Fruit fly (Drosophila melanogaster) whole organism, prepupa: ENCODE results near the gene Nopp140.

Experiments used
- Blimp-1 ChIP-seq: fragments of 200-800 bp; sonication (Bioruptor generic); optimal IDR thresholded peaks from 3 replicates; lab custom pipeline; 2017; ENCODE audit warnings: missing biosample characterization, missing genetic modification characterization, mild to moderate bottlenecking, moderate library complexity, missing genetic modification reagents
- CG10669 ChIP-seq: fragments of 200-800 bp; sonication (Bioruptor generic); optimal IDR thresholded peaks from 3 replicates; lab custom pipeline; 2018; ENCODE audit warnings: missing biosample characterization, mild to moderate bottlenecking, missing genetic modification characterization, moderate library complexity
- CG11294 ChIP-seq: fragments of 200-800 bp; sonication (Bioruptor generic); IDR thresholded peaks from 2 replicates; pipeline ENCODE4 v1.3.6; 2022; ENCODE audit warnings: missing biosample characterization, missing genetic modification characterization
- CG11762 ChIP-seq: fragments of 200-800 bp; sonication (Bioruptor generic); optimal IDR thresholded peaks from 3 replicates; lab custom pipeline; 2016; ENCODE audit warnings: missing biosample characterization, missing genetic modification characterization; ENCODE audit not compliant: insufficient read depth
- CG11902 ChIP-seq: fragments of 200-800 bp; sonication (Bioruptor generic); optimal IDR thresholded peaks from 3 replicates; lab custom pipeline; 2016; ENCODE audit warnings: missing biosample characterization, missing genetic modification characterization
- CG15336 ChIP-seq: fragments of 200-800 bp; sonication (Bioruptor generic); IDR thresholded peaks from 2 replicates; pipeline ENCODE4 v1.3.6; 2022; ENCODE audit warnings: missing biosample characterization, missing genetic modification characterization
- CG3032 ChIP-seq: fragments of 200-800 bp; optimal IDR thresholded peaks from 2 replicates; lab custom pipeline; 2019; ENCODE audit warnings: missing biosample characterization, mild to moderate bottlenecking, missing genetic modification characterization, moderate library complexity
- CG31627 ChIP-seq: fragments of 200-800 bp; sonication (Bioruptor generic); optimal IDR thresholded peaks from 3 replicates; lab custom pipeline; 2016; ENCODE audit warnings: missing biosample characterization, missing genetic modification characterization
- CG32006 ChIP-seq: fragments of 200-800 bp; sonication (Bioruptor generic); optimal IDR thresholded peaks from 3 replicates; lab custom pipeline; 2017; ENCODE audit warnings: missing biosample characterization, mild to moderate bottlenecking, missing genetic modification characterization
- CG34406 ChIP-seq: fragments of 200-800 bp; sonication (Bioruptor generic); optimal IDR thresholded peaks from 3 replicates; lab custom pipeline; 2016; ENCODE audit warnings: missing biosample characterization, missing genetic modification characterization
- CG3919 ChIP-seq: fragments of 200-800 bp; sonication (Bioruptor generic); optimal IDR thresholded peaks from 3 replicates; lab custom pipeline; 2016; ENCODE audit warnings: missing biosample characterization, missing genetic modification characterization
- CG4318 ChIP-seq: fragments of 200-800 bp; sonication (Bioruptor generic); optimal IDR thresholded peaks from 3 replicates; lab custom pipeline; 2017; ENCODE audit warnings: missing biosample characterization, mild to moderate bottlenecking, missing genetic modification characterization
- CG6276 ChIP-seq: fragments of 200-800 bp; sonication (Bioruptor generic); optimal IDR thresholded peaks from 2 replicates; lab custom pipeline; 2017; ENCODE audit warnings: missing biosample characterization, mild to moderate bottlenecking, missing genetic modification characterization
- CG6792 ChIP-seq: fragments of 200-800 bp; sonication (Bioruptor generic); optimal IDR thresholded peaks from 3 replicates; lab custom pipeline; 2016; ENCODE audit warnings: missing biosample characterization, missing genetic modification characterization
- CG6808 ChIP-seq: fragments of 200-800 bp; sonication (Bioruptor generic); optimal IDR thresholded peaks from 3 replicates; lab custom pipeline; 2017; ENCODE audit warnings: missing biosample characterization, missing genetic modification characterization, mild to moderate bottlenecking, moderate library complexity, missing genetic modification reagents
- CG6854 ChIP-seq: fragments of 200-800 bp; sonication (Bioruptor generic); optimal IDR thresholded peaks from 2 replicates; lab custom pipeline; 2017; ENCODE audit warnings: missing biosample characterization, mild to moderate bottlenecking, missing genetic modification characterization
- CG7368 ChIP-seq: fragments of 200-800 bp; sonication (Bioruptor generic); optimal IDR thresholded peaks from 3 replicates; lab custom pipeline; 2016; ENCODE audit warnings: missing biosample characterization, missing genetic modification characterization
- CG8119 ChIP-seq: fragments of 200-800 bp; sonication (Bioruptor generic); IDR thresholded peaks from 3 replicates; pipeline ENCODE4 v1.3.6; 2022; ENCODE audit warnings: missing biosample characterization, missing genetic modification characterization
- CG8319 ChIP-seq: fragments of 200-800 bp; sonication (Bioruptor generic); optimal IDR thresholded peaks from 3 replicates; lab custom pipeline; 2016; ENCODE audit warnings: missing biosample characterization, missing genetic modification characterization
- CG8632 ChIP-seq: fragments of 200-800 bp; sonication (Bioruptor generic); optimal IDR thresholded peaks from 3 replicates; lab custom pipeline; 2016; ENCODE audit warnings: missing biosample characterization, missing genetic modification characterization
- CG9139 ChIP-seq: fragments of 200-800 bp; sonication (Bioruptor generic); optimal IDR thresholded peaks from 3 replicates; lab custom pipeline; 2017; ENCODE audit warnings: missing biosample characterization, mild to moderate bottlenecking, missing genetic modification characterization
- Eip78C ChIP-seq: fragments of 200-800 bp; sonication (Bioruptor generic); peaks from one replicate; lab custom pipeline; 2016; ENCODE audit warnings: missing biosample characterization, missing genetic modification characterization
- Eip93F ChIP-seq: fragments of 200-800 bp; sonication (Bioruptor generic); optimal IDR thresholded peaks from 2 replicates; lab custom pipeline; 2016; ENCODE audit warnings: missing biosample characterization, mild to moderate bottlenecking, missing genetic modification characterization
- Ets21C ChIP-seq: fragments of 200-800 bp; sonication (Bioruptor generic); optimal IDR thresholded peaks from 3 replicates; lab custom pipeline; 2016; ENCODE audit warnings: missing biosample characterization, missing genetic modification characterization
- Ets96B ChIP-seq: fragments of 200-800 bp; optimal IDR thresholded peaks from 2 replicates; lab custom pipeline; 2019; ENCODE audit warnings: missing biosample characterization, mild to moderate bottlenecking, missing genetic modification characterization, moderate library complexity
- Gug ChIP-seq: fragments of 200-800 bp; sonication (Bioruptor generic); IDR thresholded peaks from 2 replicates; pipeline ENCODE4 v1.3.6; 2022; ENCODE audit warnings: missing biosample characterization, missing genetic modification characterization
- Hr38 ChIP-seq: sonication (Bioruptor generic); optimal IDR thresholded peaks from 2 replicates; lab custom pipeline; 2016; ENCODE audit warnings: missing biosample characterization, missing genetic modification characterization
- Hr4 ChIP-seq: fragments of 200-800 bp; sonication (Bioruptor generic); optimal IDR thresholded peaks from 3 replicates; lab custom pipeline; 2016; ENCODE audit warnings: missing biosample characterization, missing genetic modification characterization
- OdsH ChIP-seq: fragments of 200-800 bp; sonication (Bioruptor generic); optimal IDR thresholded peaks from 3 replicates; lab custom pipeline; 2016; ENCODE audit warnings: missing biosample characterization, missing genetic modification characterization
- Smox ChIP-seq: fragments of 200-800 bp; sonication (Bioruptor generic); optimal IDR thresholded peaks from 3 replicates; lab custom pipeline; 2016; ENCODE audit warnings: missing biosample characterization, missing genetic modification characterization
- Sox102F ChIP-seq: fragments of 200-800 bp; sonication (Bioruptor generic); optimal IDR thresholded peaks from 2 replicates; lab custom pipeline; 2016; ENCODE audit warnings: missing biosample characterization, mild to moderate bottlenecking, missing genetic modification characterization
- Sox14 ChIP-seq: fragments of 200-800 bp; sonication (Bioruptor generic); optimal IDR thresholded peaks from 3 replicates; lab custom pipeline; 2016; ENCODE audit warnings: missing biosample characterization, missing genetic modification characterization
- Sox15 ChIP-seq: fragments of 200-800 bp; sonication (Bioruptor generic); optimal IDR thresholded peaks from 3 replicates; lab custom pipeline; 2016; ENCODE audit warnings: missing biosample characterization, missing genetic modification characterization
- achi ChIP-seq: fragments of 200-800 bp; sonication (Bioruptor generic); optimal IDR thresholded peaks from 3 replicates; lab custom pipeline; 2016; ENCODE audit warnings: missing biosample characterization, missing genetic modification characterization
- cyc ChIP-seq: fragments of 200-800 bp; sonication (Bioruptor generic); optimal IDR thresholded peaks from 3 replicates; lab custom pipeline; 2016; ENCODE audit warnings: missing biosample characterization, missing genetic modification characterization
- dac ChIP-seq: fragments of 200-800 bp; sonication (Bioruptor generic); optimal IDR thresholded peaks from 2 replicates; lab custom pipeline; 2017; ENCODE audit warnings: missing biosample characterization, mild to moderate bottlenecking, missing genetic modification characterization
- dsx ChIP-seq: fragments of 200-800 bp; optimal IDR thresholded peaks from 3 replicates; lab custom pipeline; 2019; ENCODE audit warnings: missing biosample characterization, mild to moderate bottlenecking, missing genetic modification characterization, moderate library complexity; ENCODE audit not compliant: poor library complexity, severe bottlenecking
- eg ChIP-seq: fragments of 200-800 bp; sonication (Bioruptor generic); IDR thresholded peaks from 3 replicates; pipeline ENCODE4 v1.3.6; 2022; ENCODE audit warnings: missing biosample characterization, missing genetic modification characterization
- fd59A ChIP-seq: fragments of 200-800 bp; sonication (Bioruptor generic); optimal IDR thresholded peaks from 2 replicates; lab custom pipeline; 2017; ENCODE audit warnings: missing biosample characterization, mild to moderate bottlenecking, missing genetic modification characterization, missing genetic modification reagents
- fd85E ChIP-seq: fragments of 200-800 bp; sonication (Bioruptor generic); optimal IDR thresholded peaks from 3 replicates; lab custom pipeline; 2016; ENCODE audit warnings: missing biosample characterization, missing genetic modification characterization
- lz ChIP-seq: fragments of 200-800 bp; sonication (Bioruptor generic); optimal IDR thresholded peaks from 3 replicates; lab custom pipeline; 2016; ENCODE audit warnings: missing biosample characterization, missing genetic modification characterization
- net ChIP-seq: fragments of 200-800 bp; sonication (Bioruptor generic); optimal IDR thresholded peaks from 3 replicates; lab custom pipeline; 2016; ENCODE audit warnings: missing biosample characterization, missing genetic modification characterization
- pdm3 ChIP-seq: fragments of 200-800 bp; sonication (Bioruptor generic); optimal IDR thresholded peaks from 3 replicates; lab custom pipeline; 2016; ENCODE audit warnings: missing biosample characterization, missing genetic modification characterization
- salr ChIP-seq, 2 experiments: fragments of 200-800 bp; sonication (Bioruptor generic); optimal IDR thresholded peaks; 3 replicates each; lab custom pipeline; 2016 to 2018; ENCODE audit warnings: missing biosample characterization in 2 of 2, missing genetic modification characterization in 2 of 2, mild to moderate bottlenecking in 1 of 2
- spab ChIP-seq: fragments of 200-800 bp; sonication (Bioruptor generic); optimal IDR thresholded peaks from 2 replicates; lab custom pipeline; 2017; ENCODE audit warnings: missing biosample characterization, mild to moderate bottlenecking, missing genetic modification characterization, missing genetic modification reagents
- ss ChIP-seq, 2 experiments: fragments of 200-800 bp; sonication (Bioruptor generic); optimal IDR thresholded peaks; 2 replicates in 1 of 2; 3 replicates in 1 of 2; lab custom pipeline; 2017 to 2018; ENCODE audit warnings: mild to moderate bottlenecking in 2 of 2, missing biosample characterization in 2 of 2, missing genetic modification characterization in 2 of 2, moderate library complexity in 1 of 2
- topi ChIP-seq: fragments of 200-800 bp; sonication (Bioruptor generic); optimal IDR thresholded peaks from 3 replicates; lab custom pipeline; 2016; ENCODE audit warnings: missing biosample characterization, missing genetic modification characterization
- vri ChIP-seq: fragments of 200-800 bp; sonication (Bioruptor generic); optimal IDR thresholded peaks from 3 replicates; lab custom pipeline; 2016; ENCODE audit warnings: missing biosample characterization, mild to moderate bottlenecking, missing genetic modification characterization

Nopp140 gene

DNA sequence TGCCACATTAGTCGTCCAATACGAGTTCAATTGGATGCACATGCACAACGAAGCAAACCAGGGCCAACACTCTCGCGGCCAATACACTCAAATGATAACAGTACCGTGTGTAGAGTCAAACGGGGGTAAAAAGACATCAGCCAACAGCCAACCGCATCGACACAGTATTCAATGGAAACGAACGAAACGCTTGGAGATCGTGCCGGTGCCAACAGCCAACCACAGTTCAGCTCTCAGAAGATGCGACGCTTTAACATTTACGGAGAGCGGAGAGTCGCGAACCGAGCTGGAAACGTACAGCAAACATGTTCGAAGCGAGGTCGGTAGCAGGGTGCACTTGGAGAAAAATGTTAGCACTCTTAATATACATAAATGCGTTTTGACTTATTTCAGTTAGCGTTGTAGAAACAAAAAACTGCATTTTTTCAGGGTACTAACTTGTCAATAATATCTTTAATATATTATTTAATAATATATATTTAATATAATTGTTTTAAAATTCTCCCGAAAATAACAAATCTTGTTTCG is 24.5 kb upstream of the Nopp140 start (continued):
- TF ChIP-seq Smox (peak; percentile 36), Blimp-1 (peak; percentile 30), Hr38 (GFP tag; lab: Kevin White, UChicago) (no peak), CG4318 (GFP tag; lab: Kevin White, UChicago) (peak; percentile 53), CG31627 (GFP tag; lab: Kevin White, UChicago) (peak; percentile 23), CG6276 (peak; percentile 51), CG11762 (GFP tag; lab: Kevin White, UChicago) (peak; percentile 16), fd59A (GFP tag; lab: Kevin White, UChicago) (peak; percentile 22), Gug (peak; percentile 47; the same call in 1 of the 2 replicates), Ets96B (peak; percentile 76), CG10669 (peak; percentile 51), Sox14 (GFP tag; lab: Kevin White, UChicago) (peak; percentile 47), CG3032 (tag; lab: Kevin White, UChicago) (peak; percentile 77), CG9139 (no peak), CG15336 (GFP tag; lab: Robert Waterston, UW) (peak; percentile 83), CG32006 (GFP tag; lab: Kevin White, UChicago) (peak; percentile 81), CG3919 (GFP tag; lab: Kevin White, UChicago) (peak; percentile 67), ss (GFP tag; optimal IDR thresholded peaks at IDR 0.05; lab: Kevin White, UChicago) (peak in 1 of 2 experiments; percentile 66), salr (GFP tag; optimal IDR thresholded peaks at IDR 0.05; lab: Kevin White, UChicago) (peak in 1 of 2 experiments; percentile 25), cyc (GFP tag; lab: Kevin White, UChicago) (peak; percentile 46), Ets21C (no peak), Hr4 (GFP tag; lab: Kevin White, UChicago) (peak; percentile 59)

DNA sequence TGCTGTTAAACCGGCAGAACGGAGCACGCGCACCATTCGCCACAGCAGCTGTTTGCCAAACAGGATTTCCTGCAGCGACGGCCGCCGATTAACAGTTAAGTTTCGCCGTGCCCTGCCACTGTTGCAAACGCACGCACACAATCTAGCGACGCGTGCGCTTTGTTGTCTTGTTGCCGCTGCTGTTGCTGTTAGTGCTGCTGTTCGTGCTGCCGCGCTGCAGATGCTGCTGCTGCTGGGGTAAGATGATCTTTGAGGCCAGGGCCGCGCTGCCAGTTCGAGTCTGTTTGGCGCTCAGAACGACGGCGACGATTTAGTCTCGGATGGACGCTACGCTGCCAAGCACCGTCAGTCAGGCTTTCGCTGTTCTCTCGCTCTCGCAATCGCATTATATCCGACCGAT is 24.0 kb upstream of the Nopp140 start, which contains the start of gene eg:
eg (plus strand) TSS at position 136 of the 400 bp plus-strand sequence.
- TF ChIP-seq CG4318 (GFP tag; lab: Kevin White, UChicago) = no peak
- no peak for TF ChIP-seq CG6854 (GFP tag; lab: Kevin White, UChicago)
- no peak for TF ChIP-seq Hr4 (GFP tag; lab: Kevin White, UChicago)
- no peak for TF ChIP-seq OdsH (GFP tag; lab: Kevin White, UChicago)
- TF ChIP-seq Eip93F (GFP tag; lab: Kevin White, UChicago) = no peak
- TF ChIP-seq CG8632 (GFP tag; lab: Kevin White, UChicago) = no peak
- TF ChIP-seq dac (GFP tag; lab: Kevin White, UChicago) = no peak
- TF ChIP-seq CG9139 = peak; percentile 18
- TF ChIP-seq CG34406 = peak; percentile 2
- TF ChIP-seq Eip78C (GFP tag; lab: Kevin White, UChicago) = peak; percentile 8
- no peak for TF ChIP-seq eg (GFP tag; lab: Robert Waterston, UW)
- no peak for TF ChIP-seq dsx (GFP tag; lab: Kevin White, UChicago)
- TF ChIP-seq lz (GFP tag; lab: Kevin White, UChicago) = no peak
- TF ChIP-seq spab = peak; percentile 19
- TF ChIP-seq Blimp-1 = no peak
- no peak for TF ChIP-seq CG6276
- no peak for TF ChIP-seq vri (GFP tag; lab: Kevin White, UChicago)
- TF ChIP-seq CG7368 (GFP tag; lab: Kevin White, UChicago) = no peak
- no peak for TF ChIP-seq Sox102F
- no peak for TF ChIP-seq CG8319
- TF ChIP-seq CG8119 (GFP tag; lab: Robert Waterston, UW) = no peak
- no peak for TF ChIP-seq CG11902 (GFP tag; lab: Kevin White, UChicago)
- no peak for TF ChIP-seq Ets21C
- no peak for TF ChIP-seq CG6792
- no peak for TF ChIP-seq CG3032 (tag; lab: Kevin White, UChicago)
- TF ChIP-seq salr (GFP tag; optimal IDR thresholded peaks at IDR 0.05; lab: Kevin White, UChicago) = no peak
- TF ChIP-seq Hr38 (GFP tag; lab: Kevin White, UChicago) = no peak
- TF ChIP-seq Gug = 0 out of 2 replicates have a peak, but pooled peaks have one; percentile 0
- TF ChIP-seq fd85E (GFP tag; lab: Kevin White, UChicago) = no peak
- TF ChIP-seq ss (GFP tag; optimal IDR thresholded peaks at IDR 0.05; lab: Kevin White, UChicago) = peak; percentile 15 to 78
- peak; percentile 9 for TF ChIP-seq CG3919 (GFP tag; lab: Kevin White, UChicago)
- no peak for TF ChIP-seq topi (GFP tag; lab: Kevin White, UChicago)
- no peak for TF ChIP-seq Ets96B
- TF ChIP-seq CG11294 (GFP tag; lab: Robert Waterston, UW) = no peak
- TF ChIP-seq achi = no peak
- no peak for TF ChIP-seq pdm3 (GFP tag; lab: Kevin White, UChicago)
- no peak for TF ChIP-seq Sox15 (GFP tag; lab: Kevin White, UChicago)
- no peak for TF ChIP-seq net (GFP tag; lab: Kevin White, UChicago)
- peak; percentile 4 for TF ChIP-seq CG32006 (GFP tag; lab: Kevin White, UChicago)
- TF ChIP-seq CG6808 (GFP tag; lab: Kevin White, UChicago) = no peak
